Worm (Caenorhabditis elegans) whole organism, L4/young adult: Measurements from ENCODE around the gene F40G9.12.

Experiments
- W03F9.2 ChIP-seq: fragments of 150-350 bp; optimal IDR thresholded peaks from 2 replicates; lab custom pipeline; 2014; ENCODE audit warnings: missing biosample characterization, missing genetic modification characterization
- dao-5 ChIP-seq: sonication (generic microtip); optimal IDR thresholded peaks from 2 replicates; lab custom pipeline; 2016; ENCODE audit warnings: missing genotype, missing genetic modification characterization, moderate library complexity, missing compliant biosample characterization
- him-1 ChIP-seq: sonication (generic microtip); optimal IDR thresholded peaks from 2 replicates; lab custom pipeline; 2016; ENCODE audit warnings: missing genotype, missing genetic modification reagents, missing genetic modification characterization, missing compliant biosample characterization

- TF ChIP-seq W03F9.2 (tag; lab: Kevin White, UChicago) (no peak), dao-5 (tag; lab: Kevin White, UChicago) (no peak), him-1 (tag; lab: Kevin White, UChicago) (no peak)
Measured at ce11 chrIII:203953-204352, 32.3 kb downstream of the F40G9.12 start.
